Worm (Caenorhabditis elegans) whole organism, L2 larva: Measurements from ENCODE around the gene Y39G8B.2.

Source experiments
- F13H6.1 ChIP-seq: sonication (generic microtip); optimal IDR thresholded peaks from 2 replicates; lab custom pipeline; 2016; ENCODE audit warnings: missing genetic modification characterization, missing compliant biosample characterization
- ama-1 ChIP-seq: fragments of 150-350 bp; optimal IDR thresholded peaks from 2 replicates; lab custom pipeline; 2018; ENCODE audit warnings: inconsistent platforms
- lin-11 ChIP-seq: fragments of 150-350 bp; sonication (generic microtip); optimal IDR thresholded peaks from 2 replicates; lab custom pipeline; 2014; ENCODE audit warnings: missing biosample characterization, missing genetic modification characterization, inconsistent platforms, mixed read lengths
- skn-1 ChIP-seq: sonication (generic microtip); optimal IDR thresholded peaks from 2 replicates; lab custom pipeline; 2017; ENCODE audit warnings: missing biosample characterization, missing genetic modification characterization

DNA sequence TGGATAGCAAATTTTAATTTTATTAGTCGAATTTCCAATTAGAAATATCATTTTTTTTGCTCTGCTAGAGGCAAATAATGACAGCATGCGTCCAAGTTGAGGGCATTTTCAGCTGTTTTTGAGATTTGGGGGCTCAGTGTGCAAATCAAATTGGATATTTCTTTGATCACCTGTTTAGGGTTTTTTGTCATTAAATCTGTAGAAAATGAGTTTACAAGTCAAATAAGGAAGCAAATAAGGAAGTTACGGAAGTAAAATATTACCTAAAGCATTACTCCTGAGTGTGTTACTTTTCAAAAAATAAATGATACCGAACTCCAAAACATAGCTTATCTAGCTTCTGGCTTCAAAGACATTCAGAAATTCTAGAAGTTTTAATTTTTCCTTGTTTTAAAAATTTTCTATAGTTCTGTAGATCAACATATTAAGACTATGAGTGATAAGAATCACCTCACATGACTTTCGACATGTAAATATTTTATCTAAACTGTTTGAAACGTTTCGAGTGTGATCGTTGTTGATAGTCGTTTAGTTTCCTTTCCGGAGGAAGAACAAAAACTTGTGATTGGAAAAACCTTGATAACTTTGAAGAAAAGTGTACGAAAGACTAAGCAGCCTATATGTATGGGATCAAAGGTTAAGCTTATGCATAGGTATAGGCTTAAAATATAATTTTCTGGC is 4.0 kb upstream of the Y39G8B.2 start, which contains the start of gene sre-48:
- TF ChIP-seq ama-1 (lab: Kevin White, UChicago) = no peak
- no peak for TF ChIP-seq skn-1 (tag; lab: Kevin White, UChicago)
- no peak for TF ChIP-seq lin-11 (tag; lab: Kevin White, UChicago)
- no peak for TF ChIP-seq F13H6.1
